Worm (Caenorhabditis elegans) whole organism, late embryonic: ENCODE results near the gene srsx-28.

Experiments used
- ama-1 ChIP-seq: fragments of 150-350 bp; optimal IDR thresholded peaks from 2 replicates; lab custom pipeline; 2014
- ceh-34 ChIP-seq: sonication (generic microtip); optimal IDR thresholded peaks from 2 replicates; lab custom pipeline; 2016; ENCODE audit warnings: mild to moderate bottlenecking, missing genetic modification characterization, missing compliant biosample characterization
- dmd-4 ChIP-seq: sonication (generic microtip); optimal IDR thresholded peaks from 2 replicates; lab custom pipeline; 2016; ENCODE audit warnings: borderline replicate concordance, missing genetic modification characterization, missing compliant biosample characterization
- elt-4 ChIP-seq: sonication (generic microtip); optimal IDR thresholded peaks from 2 replicates; lab custom pipeline; 2016; ENCODE audit warnings: missing genetic modification characterization, missing compliant biosample characterization
- fkh-10 ChIP-seq: fragments of 150-350 bp; optimal IDR thresholded peaks from 2 replicates; lab custom pipeline; 2014; ENCODE audit warnings: missing biosample characterization, missing genetic modification reagents, missing genetic modification characterization
- nhr-11 ChIP-seq: fragments of 150-350 bp; optimal IDR thresholded peaks from 2 replicates; lab custom pipeline; 2014; ENCODE audit warnings: missing biosample characterization, missing genetic modification characterization
- pha-4 ChIP-seq: fragments of 150-350 bp; optimal IDR thresholded peaks from 2 replicates; lab custom pipeline; 2018; ENCODE audit warnings: missing biosample characterization, missing genetic modification reagents, missing genetic modification characterization
- pros-1 ChIP-seq: fragments of 150-350 bp; optimal IDR thresholded peaks from 2 replicates; lab custom pipeline; 2014; ENCODE audit warnings: missing biosample characterization, missing genetic modification reagents, missing genetic modification characterization
- tbx-2 ChIP-seq: sonication (generic microtip); optimal IDR thresholded peaks from 2 replicates; lab custom pipeline; 2016; ENCODE audit warnings: missing genetic modification characterization, missing compliant biosample characterization
- unc-42 ChIP-seq: sonication (generic microtip); optimal IDR thresholded peaks from 2 replicates; lab custom pipeline; 2016; ENCODE audit warnings: missing genotype, missing genetic modification characterization, missing compliant biosample characterization
- unc-55 ChIP-seq: sonication (generic microtip); optimal IDR thresholded peaks from 2 replicates; lab custom pipeline; 2017; ENCODE audit warnings: missing biosample characterization, missing genetic modification reagents, missing genetic modification characterization
- unc-86 ChIP-seq: sonication (generic microtip); optimal IDR thresholded peaks from 2 replicates; lab custom pipeline; 2016; ENCODE audit warnings: missing genetic modification characterization, missing compliant biosample characterization

DNA sequence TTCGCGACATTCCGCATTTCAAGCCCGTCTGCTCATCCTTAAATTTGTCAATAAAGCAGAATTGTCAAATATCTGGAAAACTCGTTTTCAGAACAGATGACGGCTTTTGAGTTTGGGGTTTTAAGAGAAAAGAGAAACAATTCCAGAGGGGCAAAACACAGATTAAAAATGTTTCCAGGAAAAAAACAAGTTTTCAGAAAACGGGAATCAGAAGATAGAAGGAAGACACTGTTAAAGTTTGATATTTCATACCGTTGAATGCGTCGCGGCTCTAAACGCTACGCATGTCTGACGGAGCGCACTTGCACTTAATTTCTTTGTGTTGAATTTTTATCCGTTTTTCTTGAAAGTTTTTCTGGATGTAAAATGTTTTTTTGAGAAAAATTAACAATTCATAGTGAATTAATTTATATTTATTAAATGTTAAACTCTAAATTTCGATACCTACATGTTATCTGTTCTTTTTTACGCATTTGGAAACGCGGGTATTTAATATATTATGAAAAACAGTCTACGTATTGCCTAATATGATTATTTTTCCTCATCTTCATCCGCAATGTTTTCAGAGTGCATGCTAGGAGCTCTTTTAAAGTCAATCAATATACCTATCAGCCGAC, 18.2 kb upstream of the srsx-28 start, which contains the start of the genes C08B6.18, wdr-20 and C08B6.8:
- TF ChIP-seq ama-1 (lab: Kevin White, UChicago) (no peak), fkh-10 (no peak), ceh-34 (no peak), nhr-11 (tag; lab: Kevin White, UChicago) (no peak), dmd-4 (tag; lab: Kevin White, UChicago) (no peak), unc-42 (tag; lab: Kevin White, UChicago) (peak; percentile 4), pha-4 (tag; lab: Kevin White, UChicago) (no peak), elt-4 (tag; lab: Kevin White, UChicago) (no peak), unc-86 (tag; lab: Kevin White, UChicago) (no peak), tbx-2 (tag; lab: Kevin White, UChicago) (no peak), unc-55 (GFP tag; lab: Kevin White, UChicago) (no peak), pros-1 (tag; lab: Kevin White, UChicago) (no peak)
